Fruit fly (Drosophila melanogaster) whole organism, pupa: ENCODE data around the gene CG12991.

ENCODE experiments used
- CG10348 ChIP-seq: fragments of 200-800 bp; sonication (Bioruptor generic); IDR thresholded peaks from 2 replicates; pipeline ENCODE4 v1.3.6; 2022; ENCODE audit warnings: missing biosample characterization, missing genetic modification characterization
- CG12605 ChIP-seq: fragments of 200-800 bp; sonication (Bioruptor generic); IDR thresholded peaks from 2 replicates; pipeline ENCODE4 v1.3.6; 2022; ENCODE audit warnings: missing biosample characterization, missing genetic modification characterization
- CG13204 ChIP-seq: fragments of 200-800 bp; sonication (Bioruptor generic); optimal IDR thresholded peaks from 2 replicates; lab custom pipeline; 2018; ENCODE audit warnings: missing biosample characterization, mild to moderate bottlenecking, missing genetic modification characterization, moderate library complexity
- CG14655 ChIP-seq: fragments of 200-800 bp; sonication (Bioruptor generic); optimal IDR thresholded peaks from 3 replicates; lab custom pipeline; 2017; ENCODE audit warnings: mild to moderate bottlenecking, missing biosample characterization, missing genetic modification reagents, missing genetic modification characterization
- CG15710 ChIP-seq: fragments of 200-800 bp; sonication (Bioruptor generic); optimal IDR thresholded peaks from 2 replicates; lab custom pipeline; 2018; ENCODE audit warnings: missing biosample characterization, mild to moderate bottlenecking, missing genetic modification characterization, moderate library complexity
- CG17806 ChIP-seq: fragments of 200-800 bp; sonication (Bioruptor generic); optimal IDR thresholded peaks from 2 replicates; lab custom pipeline; 2018; ENCODE audit warnings: missing biosample characterization, mild to moderate bottlenecking, missing genetic modification characterization, moderate library complexity
- CG32121 ChIP-seq: fragments of 200-800 bp; sonication (Bioruptor generic); IDR thresholded peaks from 2 replicates; pipeline ENCODE4 v1.3.6; 2022; ENCODE audit warnings: missing biosample characterization, missing genetic modification characterization
- CG34367 ChIP-seq: fragments of 200-800 bp; sonication (Bioruptor generic); optimal IDR thresholded peaks from 2 replicates; lab custom pipeline; 2018; ENCODE audit warnings: missing biosample characterization, mild to moderate bottlenecking, missing genetic modification characterization
- CG4496 ChIP-seq: fragments of 200-800 bp; sonication (Bioruptor generic); IDR thresholded peaks from 3 replicates; pipeline ENCODE4 v1.3.6; 2022; ENCODE audit warnings: missing biosample characterization, missing genetic modification characterization
- CG8159 ChIP-seq: fragments of 200-800 bp; sonication (Bioruptor generic); optimal IDR thresholded peaks from 3 replicates; lab custom pipeline; 2018; ENCODE audit warnings: missing biosample characterization, mild to moderate bottlenecking, missing genetic modification characterization, moderate library complexity
- CG8301 ChIP-seq: fragments of 200-800 bp; sonication (Bioruptor generic); optimal IDR thresholded peaks from 2 replicates; lab custom pipeline; 2018; ENCODE audit warnings: missing biosample characterization, mild to moderate bottlenecking, missing genetic modification characterization
- CG9948 ChIP-seq: fragments of 200-800 bp; sonication (Bioruptor generic); optimal IDR thresholded peaks from 2 replicates; lab custom pipeline; 2018; ENCODE audit warnings: missing biosample characterization, mild to moderate bottlenecking, missing genetic modification characterization, moderate library complexity
- D1 ChIP-seq: fragments of 200-800 bp; sonication (Bioruptor generic); optimal IDR thresholded peaks from 2 replicates; lab custom pipeline; 2018; ENCODE audit warnings: missing biosample characterization, mild to moderate bottlenecking, missing genetic modification characterization, moderate library complexity
- EcR ChIP-seq: fragments of 200-800 bp; sonication (Bioruptor generic); optimal IDR thresholded peaks from 3 replicates; lab custom pipeline; 2019; ENCODE audit warnings: missing biosample characterization, missing genetic modification characterization, mild to moderate bottlenecking, moderate library complexity, missing genetic modification reagents
- Ets98B ChIP-seq: fragments of 200-800 bp; sonication (Bioruptor generic); IDR thresholded peaks from 2 replicates; pipeline ENCODE4 v1.3.6; 2022; ENCODE audit warnings: missing biosample characterization, missing genetic modification characterization
- Pif1A ChIP-seq: fragments of 200-800 bp; sonication (Bioruptor generic); optimal IDR thresholded peaks from 3 replicates; lab custom pipeline; 2016; ENCODE audit warnings: missing biosample characterization, missing genetic modification characterization
- Pif1B ChIP-seq: fragments of 200-800 bp; sonication (Bioruptor generic); optimal IDR thresholded peaks from 3 replicates; lab custom pipeline; 2016; ENCODE audit warnings: missing biosample characterization, missing genetic modification characterization
- Snoo ChIP-seq: fragments of 200-800 bp; sonication (Bioruptor generic); optimal IDR thresholded peaks from 3 replicates; lab custom pipeline; 2017; ENCODE audit warnings: missing biosample characterization, mild to moderate bottlenecking, missing genetic modification characterization, inconsistent platforms
- fd96Ca ChIP-seq: fragments of 200-800 bp; sonication (Bioruptor generic); IDR thresholded peaks from 3 replicates; pipeline ENCODE4 v1.3.6; 2022; ENCODE audit warnings: missing biosample characterization, missing genetic modification characterization
- gl ChIP-seq: fragments of 200-800 bp; sonication (Bioruptor generic); optimal IDR thresholded peaks from 2 replicates; lab custom pipeline; 2018; ENCODE audit warnings: missing biosample characterization, mild to moderate bottlenecking, missing genetic modification characterization
- rn ChIP-seq: fragments of 200-800 bp; sonication (Bioruptor generic); IDR thresholded peaks from 2 replicates; pipeline ENCODE4 v1.3.6; 2022; ENCODE audit warnings: missing biosample characterization, missing genetic modification characterization

CG12991 gene

DNA sequence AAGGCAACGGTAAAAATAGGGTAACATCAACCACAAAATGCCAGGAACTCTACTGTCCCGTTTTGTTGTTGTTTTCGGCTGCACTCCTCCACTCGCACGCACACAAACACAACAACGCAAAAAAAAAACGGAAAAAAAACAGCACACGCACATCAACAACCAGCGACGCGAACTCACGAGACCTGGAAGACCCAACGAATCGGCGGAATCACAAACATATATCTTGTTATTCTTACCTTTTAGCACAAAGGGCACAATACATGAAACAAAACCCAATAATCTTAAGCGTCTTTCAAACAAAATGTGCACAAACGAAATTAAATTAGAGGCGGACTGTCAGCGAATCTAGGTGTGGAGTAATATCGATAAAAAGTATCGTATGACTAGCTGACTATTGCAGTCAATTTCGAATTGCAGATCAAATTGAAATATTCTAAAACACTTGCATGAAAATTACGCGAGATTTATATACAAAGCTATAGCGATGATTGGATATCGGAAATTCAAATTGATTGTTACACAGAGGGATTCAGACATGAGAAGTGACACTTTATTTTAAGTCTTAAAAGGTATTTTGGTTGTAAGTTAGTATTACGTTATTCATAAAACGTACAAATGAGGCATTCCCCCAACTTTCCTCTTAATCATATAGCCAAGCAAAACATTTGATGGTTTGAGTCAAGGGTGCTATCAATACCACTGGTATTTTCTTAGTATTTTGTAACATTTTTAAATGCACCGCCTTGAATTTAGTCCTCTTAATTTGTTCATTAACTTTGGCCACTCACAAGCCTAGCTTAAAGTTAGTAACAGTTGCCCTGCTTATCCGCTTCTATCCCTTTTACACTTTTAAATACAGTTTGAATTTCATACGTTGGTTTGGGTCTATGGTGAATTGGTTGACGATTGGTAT is 536 bp upstream of the CG12991 start, which contains the start of gene Ankle2:
Gene Ankle2 (minus strand): TSS at position 361 of the 913 bp plus-strand sequence.
- TF ChIP-seq CG32121 (GFP tag; lab: Robert Waterston, UW) (0 out of 2 replicates have a peak, but pooled peaks have one; percentile 20), CG13204 (GFP tag; lab: Kevin White, UChicago) (no peak), D1 (no peak), Pif1B (no peak), CG14655 (GFP tag; lab: Kevin White, UChicago) (no peak)

DNA sequence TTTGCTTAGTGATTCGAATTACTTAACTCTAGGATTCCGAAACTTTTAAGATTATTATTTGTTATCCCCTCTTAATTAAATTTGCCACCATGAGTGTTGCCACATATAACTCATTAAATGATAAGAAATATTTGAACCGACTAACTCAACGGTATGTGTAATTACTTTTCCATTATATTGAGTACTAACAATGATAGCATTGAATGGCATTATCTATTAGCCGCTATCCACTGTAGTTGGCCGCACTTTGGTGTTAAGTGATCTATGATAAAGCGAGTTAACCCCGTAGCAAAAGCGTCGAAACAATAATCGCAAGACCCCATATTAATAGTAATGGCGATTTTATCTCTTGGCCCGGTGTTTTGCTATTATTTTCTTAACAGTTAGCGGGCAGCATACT is 1.3 kb downstream of the CG12991 start:
- TF ChIP-seq CG12605 (no peak), Ets98B (GFP tag; lab: Robert Waterston, UW) (no peak), CG4496 (GFP tag; lab: Robert Waterston, UW) (no peak), Pif1A (GFP tag; lab: Kevin White, UChicago) (no peak), CG14655 (GFP tag; lab: Kevin White, UChicago) (no peak), D1 (no peak), EcR (GFP tag; lab: Kevin White, UChicago) (no peak), CG32121 (GFP tag; lab: Robert Waterston, UW) (no peak), CG34367 (tag; lab: Kevin White, UChicago) (no peak), CG8159 (tag; lab: Kevin White, UChicago) (no peak), Pif1B (no peak), fd96Ca (GFP tag; lab: Robert Waterston, UW) (no peak), CG17806 (tag; lab: Kevin White, UChicago) (no peak)

DNA sequence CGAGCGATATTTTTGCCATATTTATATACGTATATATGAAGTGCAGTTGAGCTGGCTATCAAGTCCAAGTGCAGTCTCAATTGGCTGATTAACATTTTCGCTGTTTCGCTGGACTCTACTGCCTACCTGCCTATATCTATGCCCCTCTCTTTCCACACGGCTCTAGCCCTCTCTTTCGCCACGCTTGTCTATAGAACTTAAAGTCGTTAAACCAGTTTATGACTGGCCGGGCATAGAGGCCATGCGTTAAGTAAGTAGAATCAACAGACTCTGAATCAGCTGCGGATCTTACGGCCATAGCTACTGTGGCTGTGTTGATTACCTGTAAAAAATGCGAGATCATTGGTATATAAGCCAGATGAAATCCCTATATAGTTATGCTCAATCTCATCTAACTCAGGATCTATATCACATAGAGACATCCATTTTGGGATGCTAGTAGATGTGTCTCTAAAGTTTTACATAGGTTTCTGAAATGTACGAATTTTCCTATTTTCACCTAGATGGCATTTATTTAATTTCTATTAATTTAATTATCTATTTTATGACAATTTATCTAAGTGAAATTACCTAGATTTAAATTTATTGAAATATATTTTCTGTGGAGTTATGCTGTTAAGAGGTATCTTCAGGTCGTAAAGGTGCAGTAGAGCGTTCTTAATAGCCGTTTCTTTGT is 2.1 kb downstream of the CG12991 start:
- TF ChIP-seq CG15710 (tag; lab: Kevin White, UChicago) (peak; percentile 57), Ets98B (GFP tag; lab: Robert Waterston, UW) (no peak), Snoo (tag; lab: Kevin White, UChicago) (peak; percentile 29), CG4496 (GFP tag; lab: Robert Waterston, UW) (no peak), CG14655 (GFP tag; lab: Kevin White, UChicago) (peak; percentile 73), fd96Ca (GFP tag; lab: Robert Waterston, UW) (no peak), D1 (peak; percentile 3), Pif1A (GFP tag; lab: Kevin White, UChicago) (peak; percentile 27), CG34367 (tag; lab: Kevin White, UChicago) (peak; percentile 11), CG8301 (peak; percentile 42), CG9948 (tag; lab: Kevin White, UChicago) (peak; percentile 66), Pif1B (peak; percentile 42), CG8159 (tag; lab: Kevin White, UChicago) (peak; percentile 69), CG32121 (GFP tag; lab: Robert Waterston, UW) (no peak), CG12605 (no peak), CG10348 (GFP tag; lab: Robert Waterston, UW) (no peak), gl (tag; lab: Kevin White, UChicago) (no peak), rn (GFP tag; lab: Robert Waterston, UW) (no peak), CG17806 (tag; lab: Kevin White, UChicago) (peak; percentile 45), CG13204 (GFP tag; lab: Kevin White, UChicago) (no peak), EcR (GFP tag; lab: Kevin White, UChicago) (peak; percentile 59)

DNA sequence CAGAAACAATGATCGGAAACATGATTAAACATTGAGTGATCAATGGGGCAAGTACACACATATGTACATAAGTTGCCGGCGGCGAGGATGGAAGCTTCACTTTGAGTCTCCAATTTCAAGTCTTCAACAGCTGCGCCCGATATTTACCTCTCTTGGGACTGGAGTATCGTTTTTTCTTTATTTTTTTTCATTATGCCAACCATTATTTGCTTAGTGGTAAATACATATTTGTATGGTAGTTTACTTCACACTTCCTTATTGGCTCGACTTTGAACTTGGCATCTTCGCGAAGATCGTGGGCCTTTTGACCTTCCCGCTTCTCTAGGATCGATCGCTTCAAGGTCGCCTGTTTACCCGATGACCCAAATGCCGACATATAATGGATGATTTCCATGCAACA is 3.0 kb downstream of the CG12991 start:
- TF ChIP-seq CG17806 (tag; lab: Kevin White, UChicago) (no peak), CG15710 (tag; lab: Kevin White, UChicago) (no peak), CG12605 (no peak), CG14655 (GFP tag; lab: Kevin White, UChicago) (no peak), CG10348 (GFP tag; lab: Robert Waterston, UW) (no peak), CG8159 (tag; lab: Kevin White, UChicago) (no peak)

DNA sequence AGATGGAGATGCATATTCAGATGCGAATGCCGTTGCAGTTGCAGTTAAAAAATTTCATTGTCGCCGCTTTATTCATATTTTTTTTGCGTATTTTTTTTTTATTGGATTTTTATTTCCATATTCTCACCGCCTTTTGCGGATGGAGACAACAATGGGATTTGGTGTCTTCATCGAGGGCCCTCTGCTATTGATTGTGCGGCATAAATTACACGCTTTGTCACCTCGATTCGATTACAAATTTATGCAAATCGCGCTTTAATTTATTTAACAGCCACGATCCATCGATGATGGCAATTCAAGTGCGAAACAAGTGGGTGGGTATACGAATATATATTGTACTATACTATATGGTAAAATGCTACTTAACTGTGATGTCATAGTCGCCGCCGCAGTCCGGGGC is 4.0 kb downstream of the CG12991 start:
- TF ChIP-seq Pif1B (no peak), Pif1A (GFP tag; lab: Kevin White, UChicago) (no peak), CG13204 (GFP tag; lab: Kevin White, UChicago) (no peak), CG12605 (no peak), D1 (no peak), CG8301 (no peak), rn (GFP tag; lab: Robert Waterston, UW) (no peak), EcR (GFP tag; lab: Kevin White, UChicago) (no peak), CG32121 (GFP tag; lab: Robert Waterston, UW) (no peak), CG14655 (GFP tag; lab: Kevin White, UChicago) (no peak), CG34367 (tag; lab: Kevin White, UChicago) (no peak), CG10348 (GFP tag; lab: Robert Waterston, UW) (no peak), gl (tag; lab: Kevin White, UChicago) (no peak), CG8159 (tag; lab: Kevin White, UChicago) (no peak), Snoo (tag; lab: Kevin White, UChicago) (no peak), CG9948 (tag; lab: Kevin White, UChicago) (no peak), Ets98B (GFP tag; lab: Robert Waterston, UW) (no peak), fd96Ca (GFP tag; lab: Robert Waterston, UW) (no peak)
